Fruit fly (Drosophila melanogaster) whole organism, embryonic: Measurements from ENCODE around the gene Pgant8.

ENCODE experiments used
- Aef1 ChIP-seq: fragments of 200-800 bp; sonication (Bioruptor generic); IDR thresholded peaks from 3 replicates; pipeline ENCODE4 v1.3.6; 2022; ENCODE audit warnings: missing biosample characterization, missing genetic modification characterization
- Asciz ChIP-seq: fragments of 200-800 bp; sonication (Bioruptor generic); optimal IDR thresholded peaks from 2 replicates; lab custom pipeline; 2017; ENCODE audit warnings: missing biosample characterization, mild to moderate bottlenecking, missing genetic modification characterization, missing genetic modification reagents
- Awh ChIP-seq: fragments of 200-800 bp; sonication (Bioruptor generic); IDR thresholded peaks from 2 replicates; pipeline ENCODE4, ENCODE4 v1.3.6; 2022; ENCODE audit warnings: missing biosample characterization, missing genetic modification characterization
- BtbVII ChIP-seq: fragments of 200-800 bp; sonication (Bioruptor generic); optimal IDR thresholded peaks from 3 replicates; lab custom pipeline; 2017; ENCODE audit warnings: missing biosample characterization, mild to moderate bottlenecking, missing genetic modification characterization
- CG10979 ChIP-seq: fragments of 200-800 bp; sonication (Bioruptor generic); optimal IDR thresholded peaks from 2 replicates; lab custom pipeline; 2018; ENCODE audit warnings: missing biosample characterization, mild to moderate bottlenecking, missing genetic modification characterization, moderate library complexity
- CG12219 ChIP-seq: fragments of 200-800 bp; sonication (Bioruptor generic); optimal IDR thresholded peaks from 3 replicates; lab custom pipeline; 2018; ENCODE audit warnings: missing biosample characterization, mild to moderate bottlenecking, missing genetic modification characterization
- CG12236 ChIP-seq: fragments of 200-800 bp; sonication (Bioruptor generic); optimal IDR thresholded peaks from 2 replicates; lab custom pipeline; 2016; ENCODE audit warnings: missing biosample characterization, missing genetic modification characterization
- CG12299 ChIP-seq: fragments of 200-800 bp; sonication (Bioruptor generic); optimal IDR thresholded peaks from 2 replicates; lab custom pipeline; 2018; ENCODE audit warnings: missing biosample characterization, mild to moderate bottlenecking, missing genetic modification characterization
- CG12391 ChIP-seq: fragments of 200-800 bp; sonication (Bioruptor generic); optimal IDR thresholded peaks from 3 replicates; lab custom pipeline; 2018; ENCODE audit warnings: missing biosample characterization, mild to moderate bottlenecking, missing genetic modification characterization, moderate library complexity
- CG16779 ChIP-seq: fragments of 200-800 bp; sonication (Bioruptor generic); IDR thresholded peaks from 2 replicates; pipeline ENCODE4 v1.3.6; 2022; ENCODE audit warnings: missing biosample characterization, missing genetic modification characterization
- CG2202 ChIP-seq: fragments of 200-800 bp; sonication (Bioruptor generic); optimal IDR thresholded peaks from 2 replicates; lab custom pipeline; 2018; ENCODE audit warnings: missing biosample characterization, mild to moderate bottlenecking, missing genetic modification characterization
- CG4404 ChIP-seq: fragments of 200-800 bp; sonication (Bioruptor generic); IDR thresholded peaks from 2 replicates; pipeline ENCODE4 v1.3.6; 2022; ENCODE audit warnings: missing biosample characterization, missing genetic modification characterization
- CG5953 ChIP-seq: fragments of 200-800 bp; sonication (Bioruptor generic); IDR thresholded peaks from 2 replicates; pipeline ENCODE4 v1.3.6; 2022; ENCODE audit warnings: missing biosample characterization, missing genetic modification characterization
- CG6791 ChIP-seq: fragments of 200-800 bp; sonication (Bioruptor generic); IDR thresholded peaks from 3 replicates; pipeline ENCODE4 v1.3.6; 2022; ENCODE audit warnings: missing biosample characterization, missing genetic modification characterization; ENCODE audit not compliant: partially characterized antibody
- CG8359 ChIP-seq: fragments of 200-800 bp; sonication (Bioruptor generic); optimal IDR thresholded peaks from 2 replicates; lab custom pipeline; 2017; ENCODE audit warnings: missing biosample characterization, mild to moderate bottlenecking, missing genetic modification characterization, borderline replicate concordance
- CG8924 ChIP-seq: fragments of 200-800 bp; optimal IDR thresholded peaks from 3 replicates; lab custom pipeline; 2019; ENCODE audit warnings: missing biosample characterization, mild to moderate bottlenecking, missing genetic modification characterization, moderate library complexity
- CkIIα-i1 ChIP-seq: fragments of 200-800 bp; sonication (Bioruptor generic); IDR thresholded peaks from 2 replicates; pipeline ENCODE4 v1.3.6; 2022; ENCODE audit warnings: missing biosample characterization, missing genetic modification characterization
- D19B ChIP-seq: fragments of 200-800 bp; sonication (Bioruptor generic); optimal IDR thresholded peaks from 2 replicates; lab custom pipeline; 2017; ENCODE audit warnings: missing biosample characterization, mild to moderate bottlenecking, missing genetic modification characterization
- Dek ChIP-seq: fragments of 200-800 bp; sonication (Bioruptor generic); optimal IDR thresholded peaks from 3 replicates; lab custom pipeline; 2019; ENCODE audit warnings: missing biosample characterization, mild to moderate bottlenecking, missing genetic modification characterization, moderate library complexity
- Doc3 ChIP-seq: fragments of 200-800 bp; sonication (Bioruptor generic); IDR thresholded peaks from 3 replicates; pipeline ENCODE4 v1.3.6; 2022; ENCODE audit warnings: missing biosample characterization, missing genetic modification characterization; ENCODE audit not compliant: partially characterized antibody
- Fer2 ChIP-seq: fragments of 200-800 bp; sonication (Bioruptor generic); optimal IDR thresholded peaks from 2 replicates; lab custom pipeline; 2018; ENCODE audit warnings: missing biosample characterization, mild to moderate bottlenecking, missing genetic modification characterization, moderate library complexity
- HLHmδ ChIP-seq: fragments of 200-800 bp; sonication (Bioruptor generic); optimal IDR thresholded peaks from 2 replicates; lab custom pipeline; 2018; ENCODE audit warnings: missing biosample characterization, mild to moderate bottlenecking, missing genetic modification characterization, moderate library complexity
- Lhr ChIP-seq: fragments of 200-800 bp; sonication (Bioruptor generic); optimal IDR thresholded peaks from 3 replicates; lab custom pipeline; 2017; ENCODE audit warnings: mild to moderate bottlenecking, missing biosample characterization, missing genetic modification reagents, missing genetic modification characterization
- Opbp ChIP-seq: fragments of 200-800 bp; sonication (Bioruptor generic); IDR thresholded peaks from 3 replicates; pipeline ENCODE4 v1.3.6; 2022; ENCODE audit warnings: missing biosample characterization, missing genetic modification characterization; ENCODE audit not compliant: partially characterized antibody
- Rx ChIP-seq: fragments of 200-800 bp; sonication (Bioruptor generic); IDR thresholded peaks from 2 replicates; pipeline ENCODE4 v1.3.6; 2022; ENCODE audit warnings: missing biosample characterization, missing genetic modification characterization
- Stat92E ChIP-seq, 3 experiments: fragments of >200 bp in 2 of 3; fragments of 200-800 bp in 1 of 3; sonication (Bioruptor generic) in 1 of 3; optimal IDR thresholded peaks; 2 replicates each; lab custom pipeline; 2017 to 2019; ENCODE audit warnings: missing biosample characterization in 3 of 3, missing genetic modification characterization in 3 of 3, mild to moderate bottlenecking in 1 of 3, moderate library complexity in 1 of 3
- Usf ChIP-seq: fragments of 200-800 bp; sonication (Bioruptor generic); optimal IDR thresholded peaks from 2 replicates; lab custom pipeline; 2017; ENCODE audit warnings: missing genotype, missing biosample characterization, missing genetic modification characterization
- ac ChIP-seq: fragments of 200-800 bp; sonication (Bioruptor generic); optimal IDR thresholded peaks from 3 replicates; lab custom pipeline; 2017; ENCODE audit warnings: missing biosample characterization, mild to moderate bottlenecking, missing genetic modification characterization
- ara ChIP-seq: fragments of 200-800 bp; sonication (Bioruptor generic); IDR thresholded peaks from 2 replicates; pipeline ENCODE4 v1.3.6; 2022; ENCODE audit warnings: missing biosample characterization, missing genetic modification characterization
- btn ChIP-seq: fragments of 200-800 bp; sonication (Bioruptor generic); optimal IDR thresholded peaks from 2 replicates; lab custom pipeline; 2016; ENCODE audit warnings: missing biosample characterization, missing genetic modification characterization
- dmrt11E ChIP-seq: fragments of 200-800 bp; sonication (Bioruptor generic); optimal IDR thresholded peaks from 3 replicates; lab custom pipeline; 2018; ENCODE audit warnings: missing biosample characterization, mild to moderate bottlenecking, missing genetic modification characterization, moderate library complexity
- grn ChIP-seq: fragments of 200-800 bp; sonication (Bioruptor generic); optimal IDR thresholded peaks from 3 replicates; lab custom pipeline; 2017; ENCODE audit warnings: missing biosample characterization, missing genetic modification characterization
- gsb-n ChIP-seq: fragments of 200-800 bp; sonication (Bioruptor generic); optimal IDR thresholded peaks from 3 replicates; lab custom pipeline; 2018; ENCODE audit warnings: missing biosample characterization, mild to moderate bottlenecking, missing genetic modification characterization
- her ChIP-seq: fragments of 200-800 bp; sonication (Bioruptor generic); optimal IDR thresholded peaks from 2 replicates; lab custom pipeline; 2016; ENCODE audit warnings: missing biosample characterization, missing genetic modification characterization
- nerfin-1 ChIP-seq: fragments of 200-800 bp; sonication (Bioruptor generic); optimal IDR thresholded peaks from 3 replicates; lab custom pipeline; 2019; ENCODE audit warnings: missing biosample characterization, mild to moderate bottlenecking, missing genetic modification characterization, moderate library complexity
- nmo ChIP-seq: fragments of 200-800 bp; sonication (Bioruptor generic); optimal IDR thresholded peaks from 2 replicates; lab custom pipeline; 2018; ENCODE audit warnings: missing biosample characterization, mild to moderate bottlenecking, missing genetic modification characterization, moderate library complexity
- pho ChIP-seq: fragments of 200-800 bp; sonication (Bioruptor generic); optimal IDR thresholded peaks from 2 replicates; lab custom pipeline; 2016; ENCODE audit warnings: missing biosample characterization, missing genetic modification characterization
- prd ChIP-seq, 3 experiments: fragments of >200 bp in 2 of 3; fragments of 200-800 bp in 1 of 3; sonication (Bioruptor generic) in 1 of 3; optimal IDR thresholded peaks in 2 of 3; IDR thresholded peaks in 1 of 3; 2 replicates in 2 of 3; 3 replicates in 1 of 3; pipeline versions ENCODE4 v1.3.6 to Lab custom; 2017 to 2022; ENCODE audit warnings: missing biosample characterization in 1 of 3, missing genetic modification characterization in 1 of 3
- psq ChIP-seq: fragments of 200-800 bp; sonication (Bioruptor generic); optimal IDR thresholded peaks from 2 replicates; lab custom pipeline; 2017; ENCODE audit warnings: missing biosample characterization, missing genetic modification characterization
- ro ChIP-seq: fragments of 200-800 bp; sonication (Bioruptor generic); IDR thresholded peaks from 2 replicates; pipeline ENCODE4 v1.3.6; 2022; ENCODE audit warnings: missing biosample characterization, missing genetic modification characterization
- sd ChIP-seq: fragments of 200-800 bp; sonication (Bioruptor generic); optimal IDR thresholded peaks from 3 replicates; lab custom pipeline; 2018; ENCODE audit warnings: missing biosample characterization, mild to moderate bottlenecking, missing genetic modification characterization, moderate library complexity
- sens ChIP-seq: fragments of 200-800 bp; sonication (Bioruptor generic); peaks from one replicate; lab custom pipeline; 2016; ENCODE audit warnings: missing biosample characterization, missing genetic modification characterization
- shn ChIP-seq: fragments of 200-800 bp; sonication (Bioruptor generic); optimal IDR thresholded peaks from 3 replicates; lab custom pipeline; 2016; ENCODE audit warnings: missing biosample characterization, missing genetic modification characterization
- zen ChIP-seq: fragments of 200-800 bp; sonication (Bioruptor generic); optimal IDR thresholded peaks from 3 replicates; lab custom pipeline; 2018; ENCODE audit warnings: missing biosample characterization, mild to moderate bottlenecking, missing genetic modification characterization, moderate library complexity
- zf30C ChIP-seq: fragments of 200-800 bp; sonication (Bioruptor generic); optimal IDR thresholded peaks from 3 replicates; lab custom pipeline; 2018; ENCODE audit warnings: missing biosample characterization, mild to moderate bottlenecking, missing genetic modification characterization

Gene Pgant8

DNA sequence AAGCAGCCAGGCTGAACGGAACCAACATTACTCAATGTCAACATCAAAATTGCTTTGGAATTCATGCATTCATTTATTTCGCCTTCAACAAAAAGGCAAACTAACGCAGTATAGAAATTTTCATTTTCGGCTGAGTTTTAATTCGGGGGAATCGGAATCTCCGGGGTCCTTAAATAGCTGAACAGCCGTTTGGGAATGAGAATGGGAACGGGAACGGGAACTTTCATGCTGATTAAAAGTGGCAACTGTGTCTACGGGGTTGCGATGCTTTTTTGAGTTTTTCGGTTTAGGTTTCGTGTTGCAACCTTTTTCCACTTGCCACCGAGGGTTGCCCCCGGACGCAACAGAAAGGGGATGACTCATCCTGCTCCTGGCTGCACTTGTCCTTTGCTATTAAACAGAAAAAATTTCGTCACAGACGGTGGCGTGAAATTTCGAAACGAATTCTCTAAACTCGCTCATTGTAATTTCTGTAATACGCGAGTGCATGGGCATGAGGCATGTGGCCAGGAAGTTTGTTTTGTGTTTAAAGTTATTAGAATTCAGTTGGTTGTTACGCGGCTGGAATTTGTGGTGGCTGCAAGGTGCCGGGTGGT lies 19.4 kb upstream of the Pgant8 start:
- TF ChIP-seq Rx (GFP tag; lab: Robert Waterston, UW) (0 out of 2 replicates have a peak, but pooled peaks have one; percentile 15), nmo (peak; percentile 10), gsb-n (tag; lab: Kevin White, UChicago) (peak; percentile 71), nerfin-1 (tag; lab: Kevin White, UChicago) (peak; percentile 99), Aef1 (GFP tag; lab: Robert Waterston, UW) (no peak), Lhr (GFP tag; lab: Kevin White, UChicago) (no peak), sd (tag; lab: Kevin White, UChicago) (peak; percentile 53), CG6791 (GFP tag; lab: Robert Waterston, UW) (0 out of 3 replicates have a peak, but pooled peaks have one; percentile 22)

DNA sequence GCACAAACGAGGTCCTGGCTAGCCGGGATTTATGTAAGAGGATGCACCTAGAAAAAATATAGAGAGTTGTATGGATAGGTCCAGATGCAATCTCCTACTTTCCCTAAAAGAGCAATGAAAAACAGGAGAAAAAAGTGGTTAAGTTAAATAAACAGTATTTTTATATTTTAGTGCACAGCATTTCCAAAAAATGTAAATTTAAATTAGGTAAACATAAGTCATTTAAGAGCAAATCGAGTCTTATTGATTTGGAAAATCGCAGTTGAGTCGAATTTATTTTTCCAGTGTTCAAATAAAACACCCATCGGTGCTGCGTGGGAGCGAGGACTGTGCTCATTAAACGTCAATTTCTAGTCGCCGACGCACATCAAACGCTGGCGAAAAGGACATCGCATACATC lies 17.9 kb upstream of the Pgant8 start:
- no peak for TF ChIP-seq Dek
- TF ChIP-seq ac = peak; percentile 19
- peak; percentile 5 for TF ChIP-seq CG10979 (tag; lab: Kevin White, UChicago)
- peak; percentile 55 for TF ChIP-seq CG4404
- TF ChIP-seq ara (GFP tag; lab: Robert Waterston, UW) = 0 out of 2 replicates have a peak, but pooled peaks have one; percentile 5
- TF ChIP-seq CG12299 (tag; lab: Kevin White, UChicago) = no peak
- no peak for TF ChIP-seq her (GFP tag; lab: Kevin White, UChicago)
- peak; percentile 65 for TF ChIP-seq zf30C
- peak; percentile 30 for TF ChIP-seq sens
- TF ChIP-seq zen = peak; percentile 84

DNA sequence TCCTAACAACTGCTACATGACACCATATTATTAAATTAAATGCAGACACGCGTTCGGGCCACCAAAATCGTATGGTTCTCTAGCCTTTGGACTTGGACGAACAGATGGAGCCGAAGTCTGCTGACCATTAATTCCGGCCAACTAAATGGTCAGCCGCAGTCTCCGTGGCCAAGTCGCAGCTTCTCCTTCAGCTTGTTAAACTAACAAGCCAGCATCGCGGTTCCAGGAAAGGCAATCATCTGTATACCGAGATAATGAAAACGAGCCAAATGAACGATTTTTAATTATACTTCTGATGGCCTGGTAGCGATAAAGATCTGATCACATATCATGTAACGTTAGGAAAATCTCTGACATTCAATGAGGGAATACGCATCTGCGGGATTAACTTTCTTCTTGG lies 13.7 kb upstream of the Pgant8 start:
- peak; percentile 50; the same call in 1 of the 2 replicates for TF ChIP-seq Awh
- no peak for TF ChIP-seq ro (GFP tag; lab: Robert Waterston, UW)
- TF ChIP-seq CG8924 = no peak
- TF ChIP-seq Opbp (GFP tag; lab: Robert Waterston, UW) = no peak
- peak in 1 of 3 experiments; percentile 81 for TF ChIP-seq Stat92E (GFP tag; optimal IDR thresholded peaks at IDR 0.05; lab: Kevin White, UChicago)
- TF ChIP-seq CG8359 (GFP tag; lab: Kevin White, UChicago) = no peak
- TF ChIP-seq grn (GFP tag; lab: Kevin White, UChicago) = peak; percentile 75
- no peak for TF ChIP-seq Fer2 (tag; lab: Kevin White, UChicago)

DNA sequence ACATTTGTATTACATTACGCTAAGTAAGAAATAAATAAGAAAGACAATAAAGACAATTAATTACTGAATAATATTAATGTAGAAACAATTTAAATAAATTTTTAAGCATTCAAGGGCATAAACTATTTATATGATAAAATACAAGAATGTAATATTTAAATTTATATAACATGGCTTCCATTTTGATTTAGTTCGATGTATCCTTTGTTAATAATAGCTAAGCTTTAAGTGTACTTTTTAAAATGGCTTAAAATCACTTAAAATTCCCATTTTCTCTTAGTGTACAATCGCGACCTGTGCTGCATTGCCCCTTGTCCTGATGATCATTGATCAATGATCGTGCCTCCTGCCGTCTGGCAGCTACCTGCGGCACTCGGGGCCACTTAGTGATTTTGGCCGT lies 13.2 kb upstream of the Pgant8 start:
- TF ChIP-seq Aef1 (GFP tag; lab: Robert Waterston, UW) = no peak
- no peak for TF ChIP-seq CG2202 (tag; lab: Kevin White, UChicago)
- TF ChIP-seq CG16779 (GFP tag; lab: Robert Waterston, UW) = no peak
- no peak for TF ChIP-seq CG12219 (GFP tag; lab: Kevin White, UChicago)
- TF ChIP-seq CG12236 (GFP tag; lab: Kevin White, UChicago) = no peak
- TF ChIP-seq CkIIα-i1 (GFP tag; lab: Robert Waterston, UW) = no peak
- peak; percentile 86 for TF ChIP-seq dmrt11E (tag; lab: Kevin White, UChicago)
- no peak for TF ChIP-seq prd (optimal IDR thresholded peaks at IDR 0.05; lab: Kevin White, UChicago)
- peak; percentile 40; the same call in 1 of the 3 replicates for TF ChIP-seq prd (GFP tag; IDR thresholded peaks at IDR 0.05; lab: Robert Waterston, UW)
- TF ChIP-seq BtbVII (GFP tag; lab: Kevin White, UChicago) = no peak
- no peak for TF ChIP-seq Doc3 (GFP tag; lab: Robert Waterston, UW)
- no peak for TF ChIP-seq shn
- TF ChIP-seq HLHmδ (GFP tag; lab: Kevin White, UChicago) = no peak
- no peak for TF ChIP-seq psq (GFP tag; lab: Kevin White, UChicago)
- TF ChIP-seq D19B (GFP tag; lab: Kevin White, UChicago) = no peak
- no peak for TF ChIP-seq CG5953 (GFP tag; lab: Robert Waterston, UW)
- TF ChIP-seq pho (GFP tag; lab: Kevin White, UChicago) = no peak
- no peak for TF ChIP-seq btn
- no peak for TF ChIP-seq Asciz (GFP tag; lab: Kevin White, UChicago)
- TF ChIP-seq Usf = no peak
- peak; percentile 54 for TF ChIP-seq CG12391 (tag; lab: Kevin White, UChicago)
